Fruit fly (Drosophila melanogaster): ENCODE data around the gene S6k.

DNA sequence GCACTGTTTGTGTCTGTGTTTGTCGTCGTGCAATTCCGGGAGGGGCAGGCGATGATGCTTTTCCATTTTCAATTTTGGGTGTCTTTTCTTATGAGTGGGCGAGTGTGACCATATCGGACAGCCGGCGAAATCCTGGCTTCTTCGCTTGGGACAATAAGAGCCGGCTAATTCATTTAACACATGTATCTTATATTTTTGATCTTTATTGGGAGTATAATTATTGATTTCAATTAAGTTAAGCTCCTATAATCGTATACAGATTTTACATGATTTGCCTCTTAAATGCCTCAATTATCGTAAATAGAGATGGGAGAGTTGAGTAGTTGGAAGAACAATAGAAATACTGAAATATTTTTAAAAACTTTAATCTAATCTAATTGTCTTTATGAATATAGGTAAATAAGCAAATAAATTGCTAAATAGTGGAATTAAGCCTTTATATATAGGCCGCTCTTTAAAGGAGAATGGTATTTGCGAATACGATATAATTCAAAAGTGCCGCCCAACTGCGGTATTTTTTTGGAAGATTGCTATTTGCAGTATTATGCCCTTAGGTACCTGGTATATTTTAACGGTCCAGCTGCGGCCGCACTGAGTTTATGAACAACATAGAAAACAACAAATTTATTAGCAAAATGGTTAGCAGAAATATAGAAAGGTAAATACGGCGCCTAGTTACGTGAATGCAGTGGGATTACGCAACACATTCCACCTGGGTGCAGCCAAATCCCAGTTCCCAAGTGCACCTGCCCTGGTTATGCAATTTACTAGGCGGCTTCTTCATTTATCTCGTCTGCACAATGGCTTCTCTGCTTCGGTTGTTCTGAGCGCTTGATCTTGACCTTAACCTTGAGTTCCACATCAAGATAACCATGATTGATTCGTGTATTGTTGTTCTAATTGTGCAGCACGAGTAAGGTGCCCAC, 31.0 kb downstream of the S6k start, which contains the start of the genes Myt1, PGRP-LD and Pmi:
- no peak for TF ChIP-seq CTCF (optimal IDR thresholded peaks at IDR 0.05)
- TF ChIP-seq CG8478 (optimal IDR thresholded peaks at IDR 0.05): no peak
